Fruit fly (Drosophila melanogaster): Measurements from ENCODE around the gene CG9184.

Gene CG9184

dm6 chr3L:1322706-1323105 lies at the start of gene CG9184:
Gene CG9184 (minus strand): TSS chr3L:1322806.
- no peak for TF ChIP-seq usp (GFP tag; optimal IDR thresholded peaks at IDR 0.05)
- TF ChIP-seq OdsH (GFP tag; optimal IDR thresholded peaks at IDR 0.05): no peak
- no peak for TF ChIP-seq jim (GFP tag; optimal IDR thresholded peaks at IDR 0.05)
- no peak for TF ChIP-seq h (GFP tag; optimal IDR thresholded peaks at IDR 0.05)
- TF ChIP-seq br (GFP tag; optimal IDR thresholded peaks at IDR 0.05): no peak
- no peak for TF ChIP-seq rgr (GFP tag; optimal IDR thresholded peaks at IDR 0.05)
- TF ChIP-seq foxo (GFP tag; optimal IDR thresholded peaks at IDR 0.05): no peak
- TF ChIP-seq Hr78 (GFP tag; optimal IDR thresholded peaks at IDR 0.05): no peak
- TF ChIP-seq CrebA (GFP tag; optimal IDR thresholded peaks at IDR 0.05; ENCODE audit: borderline replicate concordance): no peak
- TF ChIP-seq CG32264 (GFP tag; optimal IDR thresholded peaks at IDR 0.05): no peak
- no peak for TF ChIP-seq N (GFP tag; optimal IDR thresholded peaks at IDR 0.05)
- no peak for TF ChIP-seq Hr83 (GFP tag; optimal IDR thresholded peaks at IDR 0.05; ENCODE audit: poor library complexity, severe bottlenecking)

- TF ChIP-seq h (GFP tag; optimal IDR thresholded peaks at IDR 0.05) (peak; percentile 13), brk (GFP tag; optimal IDR thresholded peaks at IDR 0.05) (no peak), Dfd (GFP tag; optimal IDR thresholded peaks at IDR 0.05) (no peak), CrebA (GFP tag; optimal IDR thresholded peaks at IDR 0.05; ENCODE audit: borderline replicate concordance) (no peak), CG32264 (GFP tag; optimal IDR thresholded peaks at IDR 0.05) (no peak), GATAd (GFP tag; optimal IDR thresholded peaks at IDR 0.05) (no peak), Dif (GFP tag; optimal IDR thresholded peaks at IDR 0.05; ENCODE audit: partially characterized antibody) (no peak), fru (GFP tag; optimal IDR thresholded peaks at IDR 0.05) (peak; percentile 11), woc (GFP tag; optimal IDR thresholded peaks at IDR 0.05) (no peak), ey (GFP tag; optimal IDR thresholded peaks at IDR 0.05) (peak; percentile 14), Mio (GFP tag; optimal IDR thresholded peaks at IDR 0.05) (no peak), usp (GFP tag; optimal IDR thresholded peaks at IDR 0.05) (no peak), lola (GFP tag; optimal IDR thresholded peaks at IDR 0.05) (no peak), Hr78 (GFP tag; optimal IDR thresholded peaks at IDR 0.05) (no peak), Rel (GFP tag; optimal IDR thresholded peaks at IDR 0.05) (no peak), Rel (tag; optimal IDR thresholded peaks at IDR 0.05) (no peak), CG9705 (GFP tag; optimal IDR thresholded peaks at IDR 0.05) (no peak), OdsH (GFP tag; optimal IDR thresholded peaks at IDR 0.05) (no peak), dl (GFP tag; optimal IDR thresholded peaks at IDR 0.05; ENCODE audit: insufficient read depth in 1 of 2, partially characterized antibody in 2 of 2) (no peak), HLH106 (tag; optimal IDR thresholded peaks at IDR 0.05) (no peak), dmrt93B (GFP tag; optimal IDR thresholded peaks at IDR 0.05) (no peak), foxo (GFP tag; optimal IDR thresholded peaks at IDR 0.05) (peak in 1 of 2 experiments; percentile 21), Jra (GFP tag; optimal IDR thresholded peaks at IDR 0.05) (no peak), Myc (optimal IDR thresholded peaks at IDR 0.05) (no peak), dsf (GFP tag; optimal IDR thresholded peaks at IDR 0.05; ENCODE audit: borderline replicate concordance) (no peak), br (GFP tag; optimal IDR thresholded peaks at IDR 0.05) (no peak), rgr (GFP tag; optimal IDR thresholded peaks at IDR 0.05) (peak; percentile 10), sv (GFP tag; optimal IDR thresholded peaks at IDR 0.05) (peak; percentile 1), tai (GFP tag; optimal IDR thresholded peaks at IDR 0.05) (no peak), pan (optimal IDR thresholded peaks at IDR 0.05) (no peak), jim (GFP tag; optimal IDR thresholded peaks at IDR 0.05) (no peak), Hnf4 (GFP tag; optimal IDR thresholded peaks at IDR 0.05) (no peak), N (GFP tag; optimal IDR thresholded peaks at IDR 0.05) (no peak), Sp1 (GFP tag; optimal IDR thresholded peaks at IDR 0.05) (no peak), sage (GFP tag; optimal IDR thresholded peaks at IDR 0.05) (no peak)
Observed at dm6 chr3L:1370939-1371338, 48.3 kb upstream of the CG9184 start.

- TF ChIP-seq Vsx2 (GFP tag; optimal IDR thresholded peaks at IDR 0.05; ENCODE audit: partially characterized antibody) (no peak), OdsH (GFP tag; optimal IDR thresholded peaks at IDR 0.05) (no peak), br (GFP tag; optimal IDR thresholded peaks at IDR 0.05) (no peak), h (GFP tag; optimal IDR thresholded peaks at IDR 0.05) (no peak), Myc (optimal IDR thresholded peaks at IDR 0.05) (no peak), tai (GFP tag; optimal IDR thresholded peaks at IDR 0.05) (no peak), GATAd (GFP tag; optimal IDR thresholded peaks at IDR 0.05) (no peak), Abd-B (GFP tag; optimal IDR thresholded peaks at IDR 0.05) (no peak), sage (GFP tag; optimal IDR thresholded peaks at IDR 0.05) (no peak)
Observed at dm6 chr3L:1370099-1370678, 47.6 kb upstream of the CG9184 start, which contains the start of gene ru. Gene ru (plus strand): TSS chr3L:1370628.

All from whole organism, wandering third instar larva.